Worm (Caenorhabditis elegans) whole organism, young adult: ENCODE data around the gene math-31.

Experiments used
- ZK185.1 ChIP-seq: sonication (generic microtip); optimal IDR thresholded peaks from 2 replicates; lab custom pipeline; 2016; ENCODE audit warnings: mild to moderate bottlenecking, missing genetic modification characterization, missing compliant biosample characterization; ENCODE audit not compliant: poor library complexity, severe bottlenecking
- ama-1 ChIP-seq, 3 experiments: fragments of 150-350 bp in 1 of 3; sonication (generic microtip) in 2 of 3; optimal IDR thresholded peaks; 2 replicates each; lab custom pipeline; 2014 to 2018; ENCODE audit warnings: missing biosample characterization in 2 of 3, missing genetic modification characterization in 2 of 3, missing genetic modification reagents in 2 of 3
- ceh-40 ChIP-seq: fragments of 200-800 bp; sonication (Bioruptor generic); IDR thresholded peaks from 2 replicates; pipeline ENCODE4 v1.3.6; 2022; ENCODE audit warnings: missing genetic modification characterization, missing compliant biosample characterization
- ceh-79 ChIP-seq: sonication (generic microtip); optimal IDR thresholded peaks from 2 replicates; lab custom pipeline; 2017; ENCODE audit warnings: mild to moderate bottlenecking, missing genetic modification characterization, missing compliant biosample characterization
- chd-7 ChIP-seq: sonication (generic microtip); optimal IDR thresholded peaks from 2 replicates; lab custom pipeline; 2016; ENCODE audit warnings: mild to moderate bottlenecking, missing genetic modification characterization, moderate library complexity, missing compliant biosample characterization
- snpc-1.3 ChIP-seq: sonication (generic microtip); optimal IDR thresholded peaks from 2 replicates; lab custom pipeline; 2017; ENCODE audit warnings: missing genetic modification characterization, mild to moderate bottlenecking, missing compliant biosample characterization, antibody characterized with exemption, moderate library complexity, missing genotype, missing genetic modification reagents; ENCODE audit not compliant: insufficient read depth
- unc-130 ChIP-seq: sonication (generic microtip); optimal IDR thresholded peaks from 2 replicates; lab custom pipeline; 2016; ENCODE audit warnings: missing genetic modification reagents, missing genetic modification characterization, missing compliant biosample characterization

DNA sequence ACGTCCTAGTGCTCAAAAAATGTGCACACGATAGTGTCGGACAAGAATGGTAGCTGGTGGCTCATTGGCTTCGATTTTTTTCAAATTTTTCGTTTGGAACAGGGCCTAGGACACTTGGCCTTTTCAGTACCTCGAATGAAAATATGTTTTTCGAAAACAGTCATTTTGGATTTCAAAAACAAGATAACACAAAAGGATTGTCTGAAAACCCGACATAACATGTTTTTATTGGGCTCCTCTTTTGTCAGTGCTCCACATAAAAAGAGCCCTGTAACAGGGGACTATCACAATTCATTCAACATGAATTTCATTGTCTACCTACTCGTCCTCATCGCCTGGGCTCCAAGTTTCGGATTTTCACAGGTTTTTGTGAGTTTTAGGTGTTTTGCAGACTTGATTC is 48.4 kb downstream of the math-31 start, which contains the start of gene C16C4.17:
- TF ChIP-seq ama-1 (optimal IDR thresholded peaks at IDR 0.05; lab: Kevin White, UChicago) (no peak), ama-1 (GFP tag; optimal IDR thresholded peaks at IDR 0.05; lab: Kevin White, UChicago) (no peak), snpc-1.3 (tag; lab: Kevin White, UChicago) (no peak), ZK185.1 (tag; lab: Kevin White, UChicago) (no peak), unc-130 (no peak), ceh-79 (tag; lab: Kevin White, UChicago) (no peak), chd-7 (tag; lab: Kevin White, UChicago) (no peak), ceh-40 (GFP tag; lab: Robert Waterston, UW) (no peak)
